Fruit fly (Drosophila melanogaster) whole organism, prepupa: ENCODE data around the gene CG9184.

Experiments
- Blimp-1 ChIP-seq: fragments of 200-800 bp; sonication (Bioruptor generic); optimal IDR thresholded peaks from 3 replicates; lab custom pipeline; 2017; ENCODE audit warnings: missing biosample characterization, missing genetic modification characterization, mild to moderate bottlenecking, moderate library complexity, missing genetic modification reagents
- CG10631 ChIP-seq: fragments of 200-800 bp; sonication (Bioruptor generic); optimal IDR thresholded peaks from 2 replicates; lab custom pipeline; 2016; ENCODE audit warnings: missing biosample characterization, missing genetic modification characterization
- CG10669 ChIP-seq: fragments of 200-800 bp; sonication (Bioruptor generic); optimal IDR thresholded peaks from 3 replicates; lab custom pipeline; 2018; ENCODE audit warnings: missing biosample characterization, mild to moderate bottlenecking, missing genetic modification characterization, moderate library complexity
- CG11902 ChIP-seq: fragments of 200-800 bp; sonication (Bioruptor generic); optimal IDR thresholded peaks from 3 replicates; lab custom pipeline; 2016; ENCODE audit warnings: missing biosample characterization, missing genetic modification characterization
- CG15336 ChIP-seq: fragments of 200-800 bp; sonication (Bioruptor generic); IDR thresholded peaks from 2 replicates; pipeline ENCODE4 v1.3.6; 2022; ENCODE audit warnings: missing biosample characterization, missing genetic modification characterization
- CG1621 ChIP-seq: fragments of 200-800 bp; sonication (Bioruptor generic); optimal IDR thresholded peaks from 3 replicates; lab custom pipeline; 2018; ENCODE audit warnings: missing biosample characterization, mild to moderate bottlenecking, missing genetic modification characterization
- CG31627 ChIP-seq: fragments of 200-800 bp; sonication (Bioruptor generic); optimal IDR thresholded peaks from 3 replicates; lab custom pipeline; 2016; ENCODE audit warnings: missing biosample characterization, missing genetic modification characterization
- CG32006 ChIP-seq: fragments of 200-800 bp; sonication (Bioruptor generic); optimal IDR thresholded peaks from 3 replicates; lab custom pipeline; 2017; ENCODE audit warnings: missing biosample characterization, mild to moderate bottlenecking, missing genetic modification characterization
- CG3919 ChIP-seq: fragments of 200-800 bp; sonication (Bioruptor generic); optimal IDR thresholded peaks from 3 replicates; lab custom pipeline; 2016; ENCODE audit warnings: missing biosample characterization, missing genetic modification characterization
- CG4318 ChIP-seq: fragments of 200-800 bp; sonication (Bioruptor generic); optimal IDR thresholded peaks from 3 replicates; lab custom pipeline; 2017; ENCODE audit warnings: missing biosample characterization, mild to moderate bottlenecking, missing genetic modification characterization
- CG6163 ChIP-seq: fragments of 200-800 bp; sonication (Bioruptor generic); IDR thresholded peaks from 3 replicates; pipeline ENCODE4 v1.3.6; 2022; ENCODE audit warnings: missing biosample characterization, missing genetic modification characterization
- CG6276 ChIP-seq: fragments of 200-800 bp; sonication (Bioruptor generic); optimal IDR thresholded peaks from 2 replicates; lab custom pipeline; 2017; ENCODE audit warnings: missing biosample characterization, mild to moderate bottlenecking, missing genetic modification characterization
- CG6792 ChIP-seq: fragments of 200-800 bp; sonication (Bioruptor generic); optimal IDR thresholded peaks from 3 replicates; lab custom pipeline; 2016; ENCODE audit warnings: missing biosample characterization, missing genetic modification characterization
- CG6808 ChIP-seq: fragments of 200-800 bp; sonication (Bioruptor generic); optimal IDR thresholded peaks from 3 replicates; lab custom pipeline; 2017; ENCODE audit warnings: missing biosample characterization, missing genetic modification characterization, mild to moderate bottlenecking, moderate library complexity, missing genetic modification reagents
- CG6854 ChIP-seq: fragments of 200-800 bp; sonication (Bioruptor generic); optimal IDR thresholded peaks from 2 replicates; lab custom pipeline; 2017; ENCODE audit warnings: missing biosample characterization, mild to moderate bottlenecking, missing genetic modification characterization
- CG7368 ChIP-seq: fragments of 200-800 bp; sonication (Bioruptor generic); optimal IDR thresholded peaks from 3 replicates; lab custom pipeline; 2016; ENCODE audit warnings: missing biosample characterization, missing genetic modification characterization
- CG8119 ChIP-seq: fragments of 200-800 bp; sonication (Bioruptor generic); IDR thresholded peaks from 3 replicates; pipeline ENCODE4 v1.3.6; 2022; ENCODE audit warnings: missing biosample characterization, missing genetic modification characterization
- CG8632 ChIP-seq: fragments of 200-800 bp; sonication (Bioruptor generic); optimal IDR thresholded peaks from 3 replicates; lab custom pipeline; 2016; ENCODE audit warnings: missing biosample characterization, missing genetic modification characterization
- CG9139 ChIP-seq: fragments of 200-800 bp; sonication (Bioruptor generic); optimal IDR thresholded peaks from 3 replicates; lab custom pipeline; 2017; ENCODE audit warnings: missing biosample characterization, mild to moderate bottlenecking, missing genetic modification characterization
- Eip75B ChIP-seq: fragments of 200-800 bp; sonication (Bioruptor generic); optimal IDR thresholded peaks from 3 replicates; lab custom pipeline; 2016; ENCODE audit warnings: missing biosample characterization, missing genetic modification characterization
- Eip78C ChIP-seq: fragments of 200-800 bp; sonication (Bioruptor generic); peaks from one replicate; lab custom pipeline; 2016; ENCODE audit warnings: missing biosample characterization, missing genetic modification characterization
- Ets21C ChIP-seq: fragments of 200-800 bp; sonication (Bioruptor generic); optimal IDR thresholded peaks from 3 replicates; lab custom pipeline; 2016; ENCODE audit warnings: missing biosample characterization, missing genetic modification characterization
- Ets96B ChIP-seq: fragments of 200-800 bp; optimal IDR thresholded peaks from 2 replicates; lab custom pipeline; 2019; ENCODE audit warnings: missing biosample characterization, mild to moderate bottlenecking, missing genetic modification characterization, moderate library complexity
- Gug ChIP-seq: fragments of 200-800 bp; sonication (Bioruptor generic); IDR thresholded peaks from 2 replicates; pipeline ENCODE4 v1.3.6; 2022; ENCODE audit warnings: missing biosample characterization, missing genetic modification characterization
- Hr39 ChIP-seq: fragments of 200-800 bp; sonication (Bioruptor generic); optimal IDR thresholded peaks from 2 replicates; lab custom pipeline; 2016; ENCODE audit warnings: missing biosample characterization, missing genetic modification characterization
- Lpt ChIP-seq: fragments of 200-800 bp; sonication (Bioruptor generic); optimal IDR thresholded peaks from 3 replicates; lab custom pipeline; 2016; ENCODE audit warnings: missing biosample characterization, missing genetic modification characterization
- Met ChIP-seq: fragments of 200-800 bp; sonication (Bioruptor generic); optimal IDR thresholded peaks from 3 replicates; lab custom pipeline; 2016; ENCODE audit warnings: missing biosample characterization, missing genetic modification characterization
- OdsH ChIP-seq: fragments of 200-800 bp; sonication (Bioruptor generic); optimal IDR thresholded peaks from 3 replicates; lab custom pipeline; 2016; ENCODE audit warnings: missing biosample characterization, missing genetic modification characterization
- Smox ChIP-seq: fragments of 200-800 bp; sonication (Bioruptor generic); optimal IDR thresholded peaks from 3 replicates; lab custom pipeline; 2016; ENCODE audit warnings: missing biosample characterization, missing genetic modification characterization
- Sox102F ChIP-seq: fragments of 200-800 bp; sonication (Bioruptor generic); optimal IDR thresholded peaks from 2 replicates; lab custom pipeline; 2016; ENCODE audit warnings: missing biosample characterization, mild to moderate bottlenecking, missing genetic modification characterization
- Sox14 ChIP-seq: fragments of 200-800 bp; sonication (Bioruptor generic); optimal IDR thresholded peaks from 3 replicates; lab custom pipeline; 2016; ENCODE audit warnings: missing biosample characterization, missing genetic modification characterization
- achi ChIP-seq: fragments of 200-800 bp; sonication (Bioruptor generic); optimal IDR thresholded peaks from 3 replicates; lab custom pipeline; 2016; ENCODE audit warnings: missing biosample characterization, missing genetic modification characterization
- acj6 ChIP-seq: fragments of 200-800 bp; sonication (Bioruptor generic); optimal IDR thresholded peaks from 3 replicates; lab custom pipeline; 2016; ENCODE audit warnings: missing biosample characterization, missing genetic modification characterization
- cyc ChIP-seq: fragments of 200-800 bp; sonication (Bioruptor generic); optimal IDR thresholded peaks from 3 replicates; lab custom pipeline; 2016; ENCODE audit warnings: missing biosample characterization, missing genetic modification characterization
- dac ChIP-seq: fragments of 200-800 bp; sonication (Bioruptor generic); optimal IDR thresholded peaks from 2 replicates; lab custom pipeline; 2017; ENCODE audit warnings: missing biosample characterization, mild to moderate bottlenecking, missing genetic modification characterization
- dsx ChIP-seq: fragments of 200-800 bp; optimal IDR thresholded peaks from 3 replicates; lab custom pipeline; 2019; ENCODE audit warnings: missing biosample characterization, mild to moderate bottlenecking, missing genetic modification characterization, moderate library complexity; ENCODE audit not compliant: poor library complexity, severe bottlenecking
- eg ChIP-seq: fragments of 200-800 bp; sonication (Bioruptor generic); IDR thresholded peaks from 3 replicates; pipeline ENCODE4 v1.3.6; 2022; ENCODE audit warnings: missing biosample characterization, missing genetic modification characterization
- esn ChIP-seq: fragments of 200-800 bp; sonication (Bioruptor generic); optimal IDR thresholded peaks from 2 replicates; lab custom pipeline; 2016; ENCODE audit warnings: missing biosample characterization, mild to moderate bottlenecking, missing genetic modification characterization, moderate library complexity
- fd85E ChIP-seq: fragments of 200-800 bp; sonication (Bioruptor generic); optimal IDR thresholded peaks from 3 replicates; lab custom pipeline; 2016; ENCODE audit warnings: missing biosample characterization, missing genetic modification characterization
- fkh ChIP-seq: fragments of 200-800 bp; sonication (Bioruptor generic); optimal IDR thresholded peaks from 3 replicates; lab custom pipeline; 2017; ENCODE audit warnings: missing biosample characterization, mild to moderate bottlenecking, missing genetic modification characterization, moderate library complexity
- lz ChIP-seq: fragments of 200-800 bp; sonication (Bioruptor generic); optimal IDR thresholded peaks from 3 replicates; lab custom pipeline; 2016; ENCODE audit warnings: missing biosample characterization, missing genetic modification characterization
- pdm3 ChIP-seq: fragments of 200-800 bp; sonication (Bioruptor generic); optimal IDR thresholded peaks from 3 replicates; lab custom pipeline; 2016; ENCODE audit warnings: missing biosample characterization, missing genetic modification characterization
- spab ChIP-seq: fragments of 200-800 bp; sonication (Bioruptor generic); optimal IDR thresholded peaks from 2 replicates; lab custom pipeline; 2017; ENCODE audit warnings: missing biosample characterization, mild to moderate bottlenecking, missing genetic modification characterization, missing genetic modification reagents
- ss ChIP-seq, 2 experiments: fragments of 200-800 bp; sonication (Bioruptor generic); optimal IDR thresholded peaks; 2 replicates in 1 of 2; 3 replicates in 1 of 2; lab custom pipeline; 2017 to 2018; ENCODE audit warnings: mild to moderate bottlenecking in 2 of 2, missing biosample characterization in 2 of 2, missing genetic modification characterization in 2 of 2, moderate library complexity in 1 of 2
- svp ChIP-seq: fragments of 200-800 bp; sonication (Bioruptor generic); peaks from one replicate; lab custom pipeline; 2016; ENCODE audit warnings: missing biosample characterization, missing genetic modification characterization
- vri ChIP-seq: fragments of 200-800 bp; sonication (Bioruptor generic); optimal IDR thresholded peaks from 3 replicates; lab custom pipeline; 2016; ENCODE audit warnings: missing biosample characterization, mild to moderate bottlenecking, missing genetic modification characterization

CG9184 gene

dm6 chr3L:1320230-1320930 is 2.2 kb downstream of the CG9184 start (continued):
- TF ChIP-seq CG9139 (GFP tag; lab: Kevin White, UChicago) (no peak), CG1621 (tag; lab: Kevin White, UChicago) (peak; percentile 19), svp (GFP tag; lab: Kevin White, UChicago) (peak; percentile 87), vri (GFP tag; lab: Kevin White, UChicago) (peak; percentile 57), CG6792 (peak; percentile 53), Lpt (GFP tag; lab: Kevin White, UChicago) (no peak), esn (GFP tag; lab: Kevin White, UChicago) (peak; percentile 51), Sox14 (GFP tag; lab: Kevin White, UChicago) (peak; percentile 43), Eip75B (GFP tag; lab: Kevin White, UChicago) (peak; percentile 65), CG6163 (GFP tag; lab: Robert Waterston, UW) (peak; percentile 35; the same call in 1 of the 3 replicates)

dm6 chr3L:1319097-1319725 is 3.4 kb downstream of the CG9184 start:
- TF ChIP-seq eg (peak; percentile 92), pdm3 (GFP tag; lab: Kevin White, UChicago) (peak; percentile 93), Ets96B (tag; lab: Kevin White, UChicago) (peak; percentile 91), CG6792 (peak; percentile 95), CG8119 (GFP tag; lab: Robert Waterston, UW) (peak; percentile 96), CG4318 (peak; percentile 94), CG32006 (GFP tag; lab: Kevin White, UChicago) (peak; percentile 97), dsx (GFP tag; lab: Kevin White, UChicago) (peak; percentile 64), CG6163 (GFP tag; lab: Robert Waterston, UW) (peak; percentile 97), achi (GFP tag; lab: Kevin White, UChicago) (peak; percentile 96), CG7368 (GFP tag; lab: Kevin White, UChicago) (peak; percentile 91), Eip78C (GFP tag; lab: Kevin White, UChicago) (peak; percentile 97), CG1621 (tag; lab: Kevin White, UChicago) (peak; percentile 84), OdsH (GFP tag; lab: Kevin White, UChicago) (peak; percentile 96), Lpt (GFP tag; lab: Kevin White, UChicago) (peak; percentile 94), Smox (GFP tag; lab: Kevin White, UChicago) (peak; percentile 97), Blimp-1 (GFP tag; lab: Kevin White, UChicago) (peak; percentile 89), CG10669 (GFP tag; lab: Kevin White, UChicago) (peak; percentile 83), Sox102F (GFP tag; lab: Kevin White, UChicago) (peak; percentile 98), Met (GFP tag; lab: Kevin White, UChicago) (peak; percentile 99), spab (GFP tag; lab: Kevin White, UChicago) (peak; percentile 83), lz (GFP tag; lab: Kevin White, UChicago) (peak; percentile 97), CG8632 (GFP tag; lab: Kevin White, UChicago) (peak; percentile 90), CG6854 (GFP tag; lab: Kevin White, UChicago) (peak; percentile 98), CG11902 (GFP tag; lab: Kevin White, UChicago) (peak; percentile 91), esn (GFP tag; lab: Kevin White, UChicago) (peak; percentile 99), cyc (GFP tag; lab: Kevin White, UChicago) (peak; percentile 98), Gug (GFP tag; lab: Robert Waterston, UW) (peak; percentile 91), CG6276 (GFP tag; lab: Kevin White, UChicago) (peak; percentile 91), fd85E (GFP tag; lab: Kevin White, UChicago) (peak; percentile 87), acj6 (GFP tag; lab: Kevin White, UChicago) (peak; percentile 97), ss (GFP tag; optimal IDR thresholded peaks at IDR 0.05; lab: Kevin White, UChicago) (peak; percentile 67 to 70), CG15336 (GFP tag; lab: Robert Waterston, UW) (peak; percentile 96), CG10631 (GFP tag; lab: Kevin White, UChicago) (peak; percentile 95), dac (GFP tag; lab: Kevin White, UChicago) (peak; percentile 90), CG3919 (peak; percentile 97), CG6808 (peak; percentile 83), Ets21C (GFP tag; lab: Kevin White, UChicago) (peak; percentile 95), Hr39 (GFP tag; lab: Kevin White, UChicago) (peak; percentile 98), fkh (GFP tag; lab: Kevin White, UChicago) (no peak), svp (GFP tag; lab: Kevin White, UChicago) (peak; percentile 99), CG31627 (peak; percentile 98), CG9139 (GFP tag; lab: Kevin White, UChicago) (peak; percentile 67)
